Worm (Caenorhabditis elegans): ENCODE measurements around the gene atf-2.
A peak's percentile ranks its signal among the peaks of the same experiment; 100 is the strongest.

The atf-2 gene

DNA sequence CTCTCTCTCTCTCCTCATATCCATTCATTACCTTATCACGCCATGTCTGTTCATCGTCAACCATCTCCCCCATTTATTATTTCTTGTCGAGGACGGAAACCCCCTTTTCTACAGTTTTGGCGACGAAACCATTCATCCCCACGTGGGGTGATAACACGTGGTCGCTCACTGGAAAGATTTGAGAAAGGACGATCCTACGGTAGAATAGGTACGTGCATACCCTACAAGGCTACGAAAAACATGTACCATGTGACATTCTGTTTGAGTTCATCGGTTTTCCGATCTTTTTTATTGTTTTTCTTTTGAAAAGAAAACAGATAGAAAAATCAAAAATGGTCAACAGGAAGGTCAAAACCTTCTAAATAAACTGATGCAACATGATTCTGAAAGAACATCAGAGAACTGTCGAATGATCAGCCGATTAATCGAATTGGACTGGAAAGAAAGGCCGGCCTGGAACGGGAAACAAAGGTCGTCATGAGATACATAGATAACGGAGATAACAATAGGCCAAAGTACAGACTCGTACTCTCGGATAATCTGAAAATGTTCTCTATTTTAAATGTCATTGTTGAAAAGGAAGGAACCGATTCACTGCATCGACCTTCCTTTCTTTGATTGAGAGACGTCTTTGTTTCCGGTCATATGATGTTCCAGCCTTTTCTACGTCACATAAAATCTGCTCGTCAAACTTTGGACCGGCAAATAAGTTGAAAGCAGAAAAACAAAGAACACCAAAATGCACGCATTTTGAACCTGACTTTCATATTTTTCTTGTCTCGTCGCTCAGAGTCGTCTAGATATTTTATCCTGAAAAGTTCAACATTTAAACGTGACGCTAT, 9.6 kb upstream of the atf-2 start (continued):
- TF ChIP-seq spr-1 (tag; optimal IDR thresholded peaks at IDR 0.05) = no peak
- TF ChIP-seq ztf-11 (tag; optimal IDR thresholded peaks at IDR 0.05) = no peak
- no peak for TF ChIP-seq nhr-76 (tag; optimal IDR thresholded peaks at IDR 0.05)
- no peak for TF ChIP-seq Y48G9A.11 (GFP tag; IDR thresholded peaks at IDR 0.05)
- TF ChIP-seq F44E2.7 (GFP tag; IDR thresholded peaks at IDR 0.05) = no peak
- no peak for TF ChIP-seq snpc-4 (tag; optimal IDR thresholded peaks at IDR 0.05)
- TF ChIP-seq R02D3.7 (tag; optimal IDR thresholded peaks at IDR 0.05) = no peak

DNA sequence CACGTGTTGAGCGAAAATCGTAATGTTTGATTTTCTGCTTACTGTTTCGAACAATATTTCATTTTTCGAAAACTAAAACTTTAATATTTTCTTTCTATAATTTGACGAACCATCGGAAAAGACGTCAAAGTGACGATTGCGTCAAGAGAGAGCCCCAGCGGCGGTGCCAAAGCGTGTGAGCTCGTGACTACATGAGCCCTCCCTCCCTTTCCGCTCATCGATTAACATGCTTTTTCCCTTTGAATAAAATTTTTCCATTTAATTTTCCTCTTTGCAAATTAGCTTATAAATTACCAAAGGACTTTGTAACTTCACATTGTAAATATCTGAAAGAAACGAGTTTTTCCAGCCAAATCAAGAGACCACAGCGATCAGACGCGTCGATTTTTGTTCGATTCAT, 8.8 kb upstream of the atf-2 start:
- TF ChIP-seq hmg-1.1 (GFP tag; IDR thresholded peaks at IDR 0.05) (peak; percentile 46; the same call in 1 of the 2 replicates), lsy-2 (tag; optimal IDR thresholded peaks at IDR 0.05) (peak in 1 of 2 experiments; percentile 42), zip-2 (tag; optimal IDR thresholded peaks at IDR 0.05) (no peak), hlh-30 (tag; optimal IDR thresholded peaks at IDR 0.05; ENCODE audit: insufficient read depth) (peak; percentile 69), ceh-44 (GFP tag; IDR thresholded peaks at IDR 0.05) (no peak)

DNA sequence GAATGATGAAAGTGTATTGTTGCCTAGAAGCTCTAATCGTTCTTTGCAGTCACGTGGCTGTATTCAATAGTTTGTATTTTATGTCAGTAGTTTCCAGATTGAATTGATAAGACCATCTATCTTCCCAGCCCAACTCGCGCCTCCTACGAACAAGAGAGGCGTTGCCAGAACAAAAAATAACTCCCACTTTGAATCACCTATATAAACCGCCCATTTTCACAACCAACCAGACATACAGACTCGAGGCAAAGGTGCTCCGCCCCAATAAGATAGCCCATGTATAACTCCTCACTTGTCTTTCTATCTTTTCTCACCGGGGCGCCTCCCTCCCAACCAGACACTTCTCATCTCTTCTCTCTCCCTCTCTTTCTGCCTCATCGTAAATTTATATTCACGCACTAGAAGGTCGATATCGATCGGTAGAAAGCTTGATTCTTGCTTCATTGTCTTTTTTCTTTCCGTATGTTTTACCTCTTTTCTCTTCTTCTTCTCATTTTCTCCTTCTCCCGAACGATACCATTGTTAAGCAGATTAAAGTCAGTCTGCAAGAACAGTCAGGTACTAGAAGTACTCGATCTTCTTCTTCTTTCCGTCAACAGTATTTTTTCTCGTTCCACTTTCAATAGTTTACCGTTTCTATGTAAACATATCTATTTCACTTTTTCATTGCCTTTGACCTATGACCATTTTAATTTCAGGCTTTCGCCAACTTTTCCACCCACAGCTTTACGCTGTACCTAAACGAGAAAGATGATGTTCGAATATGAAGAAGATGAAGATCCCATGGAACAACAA, 8.2 kb upstream of the atf-2 start, which contains the start of gene mak-1:
mak-1 (plus strand) TSS at position 693 of the 795 bp plus-strand sequence.
- TF ChIP-seq daf-19 (GFP tag; conservative IDR thresholded peaks at IDR 0.05) (no peak), ztf-7 (tag; optimal IDR thresholded peaks at IDR 0.05) (no peak), sdz-12 (GFP tag; optimal IDR thresholded peaks at IDR 0.05) (no peak), mdl-1 (tag; optimal IDR thresholded peaks at IDR 0.05) (peak; percentile 27 to 88), hmg-1.1 (GFP tag; IDR thresholded peaks at IDR 0.05) (0 out of 2 replicates have a peak, but pooled peaks have one; percentile 15), mxl-3 (GFP tag; optimal IDR thresholded peaks at IDR 0.05) (no peak), arid-1 (GFP tag; conservative IDR thresholded peaks at IDR 0.05) (peak; percentile 39; the same call in 1 of the 2 replicates), mes-2 (tag; optimal IDR thresholded peaks at IDR 0.05; ENCODE audit: poor library complexity, severe bottlenecking) (peak; percentile 20), ceh-28 (tag; optimal IDR thresholded peaks at IDR 0.05) (peak; percentile 8), ces-1 (GFP tag; optimal IDR thresholded peaks at IDR 0.05) (no peak), pha-4 (GFP tag; IDR thresholded peaks at IDR 0.05) (no peak), pha-4 (tag; optimal IDR thresholded peaks at IDR 0.05) (no peak), ceh-44 (GFP tag; IDR thresholded peaks at IDR 0.05) (no peak), lsy-2 (tag; optimal IDR thresholded peaks at IDR 0.05) (peak in 1 of 2 experiments; percentile 33), dve-1 (tag; optimal IDR thresholded peaks at IDR 0.05; ENCODE audit: insufficient read depth) (peak; percentile 73), lin-15B (tag; optimal IDR thresholded peaks at IDR 0.05) (no peak), nhr-102 (tag; optimal IDR thresholded peaks at IDR 0.05) (peak; percentile 51), nhr-48 (tag; optimal IDR thresholded peaks at IDR 0.05) (peak; percentile 87), aha-1 (tag) (peak; percentile 96), nhr-10 (tag; optimal IDR thresholded peaks at IDR 0.05) (peak; percentile 77), T26A8.4 (GFP tag; IDR thresholded peaks at IDR 0.05) (peak; percentile 43; the same call in 1 of the 2 replicates), madf-9 (GFP tag; conservative IDR thresholded peaks at IDR 0.05) (peak; percentile 36; the same call in 1 of the 2 replicates), dmd-6 (GFP tag; IDR thresholded peaks at IDR 0.05) (peak; percentile 52; the same call in 1 of the 2 replicates), pqm-1 (tag; optimal IDR thresholded peaks at IDR 0.05) (peak; percentile 37), nhr-28 (tag; optimal IDR thresholded peaks at IDR 0.05) (peak; percentile 96), skn-1 (tag; optimal IDR thresholded peaks at IDR 0.05) (no peak), hif-1 (tag; optimal IDR thresholded peaks at IDR 0.05) (peak in 1 of 2 experiments; percentile 45), lin-1 (GFP tag; IDR thresholded peaks at IDR 0.05) (no peak), unc-62 (GFP tag; optimal IDR thresholded peaks at IDR 0.05 in 1 of 2) (peak in 1 of 2 experiments; percentile 33), unc-62 (tag; optimal IDR thresholded peaks at IDR 0.05) (no peak), set-16 (GFP tag; IDR thresholded peaks at IDR 0.05) (no peak; the same call in 1 of the 2 replicates), vab-7 (GFP tag; IDR thresholded peaks at IDR 0.05) (0 out of 2 replicates have a peak, but pooled peaks have one; percentile 4), Y48G9A.11 (GFP tag; IDR thresholded peaks at IDR 0.05) (peak; percentile 30; the same call in 1 of the 2 replicates), nhr-6 (tag; optimal IDR thresholded peaks at IDR 0.05) (peak; percentile 39), hlh-11 (tag; optimal IDR thresholded peaks at IDR 0.05) (peak; percentile 74)
